Fruit fly (Drosophila melanogaster) whole organism, embryonic: Measurements from ENCODE around the gene CG32425.

Source experiments
- Abd-B ChIP-seq: fragments of 200-800 bp; sonication (Bioruptor generic); optimal IDR thresholded peaks from 2 replicates; lab custom pipeline; 2018; ENCODE audit warnings: missing biosample characterization, mild to moderate bottlenecking, missing genetic modification characterization, moderate library complexity
- Adf1 ChIP-seq: fragments of 200-800 bp; sonication (Bioruptor generic); IDR thresholded peaks from 2 replicates; pipeline ENCODE4 v1.3.6; 2022; ENCODE audit warnings: missing biosample characterization, missing genetic modification characterization
- Asciz ChIP-seq: fragments of 200-800 bp; sonication (Bioruptor generic); optimal IDR thresholded peaks from 2 replicates; lab custom pipeline; 2017; ENCODE audit warnings: missing biosample characterization, mild to moderate bottlenecking, missing genetic modification characterization, missing genetic modification reagents
- Blimp-1 ChIP-seq: fragments of 200-800 bp; sonication (Bioruptor generic); optimal IDR thresholded peaks from 3 replicates; lab custom pipeline; 2018; ENCODE audit warnings: missing biosample characterization, missing genetic modification characterization, mild to moderate bottlenecking, moderate library complexity, missing genetic modification reagents
- BtbVII ChIP-seq: fragments of 200-800 bp; sonication (Bioruptor generic); optimal IDR thresholded peaks from 3 replicates; lab custom pipeline; 2017; ENCODE audit warnings: missing biosample characterization, mild to moderate bottlenecking, missing genetic modification characterization
- CG10147 ChIP-seq: fragments of 200-800 bp; sonication (Bioruptor generic); optimal IDR thresholded peaks from 2 replicates; lab custom pipeline; 2019; ENCODE audit warnings: missing biosample characterization, mild to moderate bottlenecking, missing genetic modification characterization, moderate library complexity
- CG11085 ChIP-seq: fragments of 200-800 bp; sonication (Bioruptor generic); IDR thresholded peaks from 2 replicates; pipeline ENCODE4 v1.3.6; 2022; ENCODE audit warnings: missing biosample characterization, missing genetic modification characterization
- CG1529 ChIP-seq: fragments of 200-800 bp; sonication (Bioruptor generic); optimal IDR thresholded peaks from 3 replicates; lab custom pipeline; 2018; ENCODE audit warnings: missing biosample characterization, missing genetic modification characterization
- CG1647 ChIP-seq: fragments of 200-800 bp; sonication (Bioruptor generic); optimal IDR thresholded peaks from 3 replicates; lab custom pipeline; 2016; ENCODE audit warnings: missing biosample characterization, missing genetic modification characterization
- CG16779 ChIP-seq: fragments of 200-800 bp; sonication (Bioruptor generic); IDR thresholded peaks from 2 replicates; pipeline ENCODE4 v1.3.6; 2022; ENCODE audit warnings: missing biosample characterization, missing genetic modification characterization
- CG18011 ChIP-seq: fragments of 200-800 bp; sonication (Bioruptor generic); optimal IDR thresholded peaks from 2 replicates; lab custom pipeline; 2017; ENCODE audit warnings: missing biosample characterization, missing genetic modification characterization, mild to moderate bottlenecking, moderate library complexity, missing genotype
- CG2120 ChIP-seq: fragments of 200-800 bp; sonication (Bioruptor generic); optimal IDR thresholded peaks from 3 replicates; lab custom pipeline; 2016; ENCODE audit warnings: missing biosample characterization, missing genetic modification characterization
- CG2889 ChIP-seq: fragments of 200-800 bp; sonication (Bioruptor generic); IDR thresholded peaks from 3 replicates; pipeline ENCODE4 v1.3.6; 2022; ENCODE audit warnings: missing biosample characterization, missing genetic modification characterization
- CG31365 ChIP-seq: fragments of 200-800 bp; sonication (Bioruptor generic); optimal IDR thresholded peaks from 2 replicates; lab custom pipeline; 2018; ENCODE audit warnings: missing biosample characterization, mild to moderate bottlenecking, missing genetic modification characterization
- CG31388 ChIP-seq: fragments of 200-800 bp; sonication (Bioruptor generic); optimal IDR thresholded peaks from 2 replicates; lab custom pipeline; 2016; ENCODE audit warnings: missing biosample characterization, missing genetic modification characterization
- CG3163 ChIP-seq: fragments of 200-800 bp; sonication (Bioruptor generic); optimal IDR thresholded peaks from 3 replicates; lab custom pipeline; 2016; ENCODE audit warnings: missing biosample characterization, missing genetic modification characterization
- CG5180 ChIP-seq: fragments of 200-800 bp; sonication (Bioruptor generic); optimal IDR thresholded peaks from 3 replicates; lab custom pipeline; 2017; ENCODE audit warnings: missing biosample characterization, missing genetic modification characterization, mild to moderate bottlenecking, moderate library complexity, missing genetic modification reagents
- CG6791 ChIP-seq: fragments of 200-800 bp; sonication (Bioruptor generic); IDR thresholded peaks from 3 replicates; pipeline ENCODE4 v1.3.6; 2022; ENCODE audit warnings: missing biosample characterization, missing genetic modification characterization; ENCODE audit not compliant: partially characterized antibody
- CG7987 ChIP-seq: fragments of 200-800 bp; sonication (Bioruptor generic); optimal IDR thresholded peaks from 2 replicates; lab custom pipeline; 2018; ENCODE audit warnings: missing biosample characterization, mild to moderate bottlenecking, missing genetic modification characterization, moderate library complexity
- CG9609 ChIP-seq: fragments of 200-800 bp; sonication (Bioruptor generic); optimal IDR thresholded peaks from 3 replicates; lab custom pipeline; 2016; ENCODE audit warnings: missing biosample characterization, missing genetic modification characterization
- D19A ChIP-seq: fragments of 200-800 bp; optimal IDR thresholded peaks from 3 replicates; lab custom pipeline; 2019; ENCODE audit warnings: missing biosample characterization, mild to moderate bottlenecking, missing genetic modification characterization, moderate library complexity
- D19B ChIP-seq: fragments of 200-800 bp; sonication (Bioruptor generic); optimal IDR thresholded peaks from 2 replicates; lab custom pipeline; 2017; ENCODE audit warnings: missing biosample characterization, mild to moderate bottlenecking, missing genetic modification characterization
- Dbx ChIP-seq: fragments of 200-800 bp; sonication (Bioruptor generic); IDR thresholded peaks from 3 replicates; pipeline ENCODE4 v1.3.6; 2022; ENCODE audit warnings: missing biosample characterization, missing genetic modification characterization
- HmgZ ChIP-seq: fragments of 200-800 bp; sonication (Bioruptor generic); optimal IDR thresholded peaks from 2 replicates; lab custom pipeline; 2018; ENCODE audit warnings: missing biosample characterization, mild to moderate bottlenecking, missing genetic modification characterization
- Hr3 ChIP-seq: fragments of 200-800 bp; sonication (Bioruptor generic); optimal IDR thresholded peaks from 3 replicates; lab custom pipeline; 2016; ENCODE audit warnings: missing biosample characterization, missing genetic modification characterization
- Hr39 ChIP-seq: fragments of >200 bp; optimal IDR thresholded peaks from 2 replicates; lab custom pipeline; 2017
- Nf-YB ChIP-seq: fragments of 200-800 bp; sonication (Bioruptor generic); optimal IDR thresholded peaks from 3 replicates; lab custom pipeline; 2019; ENCODE audit warnings: missing biosample characterization, mild to moderate bottlenecking, missing genetic modification characterization, moderate library complexity
- Opbp ChIP-seq: fragments of 200-800 bp; sonication (Bioruptor generic); IDR thresholded peaks from 3 replicates; pipeline ENCODE4 v1.3.6; 2022; ENCODE audit warnings: missing biosample characterization, missing genetic modification characterization; ENCODE audit not compliant: partially characterized antibody
- Optix ChIP-seq: fragments of 200-800 bp; sonication (Bioruptor generic); IDR thresholded peaks from 3 replicates; pipeline ENCODE4 v1.3.6; 2022; ENCODE audit warnings: missing biosample characterization, missing genetic modification characterization
- Stat92E ChIP-seq, 3 experiments: fragments of >200 bp in 2 of 3; fragments of 200-800 bp in 1 of 3; sonication (Bioruptor generic) in 1 of 3; optimal IDR thresholded peaks; 2 replicates each; lab custom pipeline; 2017 to 2019; ENCODE audit warnings: missing biosample characterization in 3 of 3, missing genetic modification characterization in 3 of 3, mild to moderate bottlenecking in 1 of 3, moderate library complexity in 1 of 3
- bab2 ChIP-seq: fragments of 200-800 bp; sonication (Bioruptor generic); optimal IDR thresholded peaks from 2 replicates; lab custom pipeline; 2016; ENCODE audit warnings: missing biosample characterization, missing genetic modification characterization
- br ChIP-seq: fragments of >200 bp; optimal IDR thresholded peaks from 2 replicates; lab custom pipeline; 2017
- cad ChIP-seq: fragments of >200 bp; optimal IDR thresholded peaks from 2 replicates; lab custom pipeline; 2017; ENCODE audit warnings: missing biosample characterization, missing genetic modification characterization
- cwo ChIP-seq: fragments of 200-800 bp; sonication (Bioruptor generic); optimal IDR thresholded peaks from 3 replicates; lab custom pipeline; 2017; ENCODE audit warnings: missing biosample characterization, missing genetic modification characterization, mild to moderate bottlenecking, moderate library complexity, missing genetic modification reagents
- disco-r ChIP-seq: fragments of 200-800 bp; sonication (Bioruptor generic); optimal IDR thresholded peaks from 2 replicates; lab custom pipeline; 2016; ENCODE audit warnings: missing biosample characterization, missing genetic modification characterization
- dmrt99B ChIP-seq: fragments of 200-800 bp; sonication (Bioruptor generic); optimal IDR thresholded peaks from 2 replicates; lab custom pipeline; 2018; ENCODE audit warnings: missing biosample characterization, mild to moderate bottlenecking, missing genetic modification characterization, moderate library complexity
- ems ChIP-seq: fragments of 200-800 bp; sonication (Bioruptor generic); optimal IDR thresholded peaks from 3 replicates; lab custom pipeline; 2016; ENCODE audit warnings: missing biosample characterization, missing genetic modification characterization
- fd3F ChIP-seq: fragments of 200-800 bp; sonication (Bioruptor generic); optimal IDR thresholded peaks from 2 replicates; lab custom pipeline; 2018; ENCODE audit warnings: missing biosample characterization, mild to moderate bottlenecking, missing genetic modification characterization, moderate library complexity
- fd96Cb ChIP-seq: fragments of 200-800 bp; sonication (Bioruptor generic); optimal IDR thresholded peaks from 2 replicates; lab custom pipeline; 2018; ENCODE audit warnings: missing biosample characterization, mild to moderate bottlenecking, missing genetic modification characterization, moderate library complexity
- grau ChIP-seq: fragments of 200-800 bp; optimal IDR thresholded peaks from 3 replicates; lab custom pipeline; 2019; ENCODE audit warnings: missing biosample characterization, mild to moderate bottlenecking, missing genetic modification characterization, moderate library complexity
- grn ChIP-seq: fragments of 200-800 bp; sonication (Bioruptor generic); optimal IDR thresholded peaks from 3 replicates; lab custom pipeline; 2017; ENCODE audit warnings: missing biosample characterization, missing genetic modification characterization
- hth ChIP-seq: fragments of >200 bp; optimal IDR thresholded peaks from 2 replicates; lab custom pipeline; 2017; ENCODE audit warnings: inconsistent platforms
- kay ChIP-seq: fragments of 200-800 bp; sonication (Bioruptor generic); optimal IDR thresholded peaks from 2 replicates; lab custom pipeline; 2016; ENCODE audit warnings: missing biosample characterization, missing genetic modification characterization
- mld ChIP-seq: fragments of 200-800 bp; sonication (Bioruptor generic); IDR thresholded peaks from 3 replicates; pipeline ENCODE4 v1.3.6; 2022; ENCODE audit warnings: missing biosample characterization, missing genetic modification characterization; ENCODE audit not compliant: partially characterized antibody
- nom ChIP-seq: fragments of 200-800 bp; sonication (Bioruptor generic); optimal IDR thresholded peaks from 2 replicates; lab custom pipeline; 2017; ENCODE audit warnings: missing biosample characterization, missing genetic modification characterization, mild to moderate bottlenecking, moderate library complexity, missing genetic modification reagents
- pho ChIP-seq: fragments of 200-800 bp; sonication (Bioruptor generic); optimal IDR thresholded peaks from 2 replicates; lab custom pipeline; 2016; ENCODE audit warnings: missing biosample characterization, missing genetic modification characterization
- row ChIP-seq: fragments of 200-800 bp; sonication (Bioruptor generic); IDR thresholded peaks from 3 replicates; pipeline ENCODE4 v1.3.6; 2022; ENCODE audit warnings: missing biosample characterization, missing genetic modification characterization
- run ChIP-seq: fragments of 200-800 bp; sonication (Bioruptor generic); optimal IDR thresholded peaks from 3 replicates; lab custom pipeline; 2018; ENCODE audit warnings: missing biosample characterization, mild to moderate bottlenecking, missing genetic modification characterization
- stwl ChIP-seq: fragments of 200-800 bp; sonication (Bioruptor generic); optimal IDR thresholded peaks from 3 replicates; lab custom pipeline; 2018; ENCODE audit warnings: missing biosample characterization, mild to moderate bottlenecking, missing genetic modification characterization, moderate library complexity
- tio ChIP-seq: fragments of 200-800 bp; sonication (Bioruptor generic); optimal IDR thresholded peaks from 2 replicates; lab custom pipeline; 2017; ENCODE audit warnings: missing biosample characterization, missing genetic modification characterization, inconsistent platforms
- tup ChIP-seq: fragments of 200-800 bp; sonication (Bioruptor generic); optimal IDR thresholded peaks from 2 replicates; lab custom pipeline; 2016; ENCODE audit warnings: missing biosample characterization, mild to moderate bottlenecking, missing genetic modification characterization, moderate library complexity
- vvl ChIP-seq: fragments of 200-800 bp; sonication (Bioruptor generic); IDR thresholded peaks from 2 replicates; pipeline ENCODE4 v1.3.6; 2022; ENCODE audit warnings: missing biosample characterization, missing genetic modification characterization
- yki ChIP-seq: fragments of >200 bp; optimal IDR thresholded peaks from 3 replicates; lab custom pipeline; 2018

The CG32425 gene

dm6 chr3L:20494262-20494601 lies 2.9 kb upstream of the CG32425 start (continued):
- TF ChIP-seq CG9609 (GFP tag; lab: Kevin White, UChicago) = no peak
- TF ChIP-seq CG16779 = no peak
- no peak for TF ChIP-seq vvl
- no peak for TF ChIP-seq HmgZ (tag; lab: Kevin White, UChicago)
- TF ChIP-seq br (lab: Kevin White, UChicago) = no peak
- TF ChIP-seq CG18011 = no peak
- TF ChIP-seq Hr3 = no peak
- no peak for TF ChIP-seq cad
- peak; percentile 4 for TF ChIP-seq CG10147 (GFP tag; lab: Kevin White, UChicago)
- no peak for TF ChIP-seq Asciz (GFP tag; lab: Kevin White, UChicago)
- TF ChIP-seq kay (GFP tag; lab: Kevin White, UChicago) = no peak
- TF ChIP-seq Stat92E (GFP tag; optimal IDR thresholded peaks at IDR 0.05; lab: Kevin White, UChicago) = no peak
- no peak for TF ChIP-seq nom (GFP tag; lab: Kevin White, UChicago)
- no peak for TF ChIP-seq CG3163 (GFP tag; lab: Kevin White, UChicago)
- no peak for TF ChIP-seq Opbp
- TF ChIP-seq fd3F (GFP tag; lab: Kevin White, UChicago) = no peak
- TF ChIP-seq ems (GFP tag; lab: Kevin White, UChicago) = no peak
- TF ChIP-seq grau (tag; lab: Kevin White, UChicago) = peak; percentile 54
- TF ChIP-seq row (GFP tag; lab: Robert Waterston, UW) = peak; percentile 46
- no peak for TF ChIP-seq Hr39 (lab: Kevin White, UChicago)
- TF ChIP-seq D19B (GFP tag; lab: Kevin White, UChicago) = no peak
- TF ChIP-seq D19A = no peak
- no peak for TF ChIP-seq CG31388
- TF ChIP-seq tup = no peak
- TF ChIP-seq stwl = peak; percentile 12
- no peak for TF ChIP-seq Optix (GFP tag; lab: Robert Waterston, UW)
- TF ChIP-seq tio = peak; percentile 24
- no peak for TF ChIP-seq hth
- no peak for TF ChIP-seq CG1529
- no peak for TF ChIP-seq mld (GFP tag; lab: Robert Waterston, UW)
- TF ChIP-seq CG6791 (GFP tag; lab: Robert Waterston, UW) = no peak
- peak; percentile 4 for TF ChIP-seq Nf-YB (GFP tag; lab: Kevin White, UChicago)
- TF ChIP-seq run (tag; lab: Kevin White, UChicago) = no peak
- peak; percentile 54 for TF ChIP-seq dmrt99B (tag; lab: Kevin White, UChicago)
- TF ChIP-seq CG2889 = no peak
- no peak for TF ChIP-seq grn (GFP tag; lab: Kevin White, UChicago)
- no peak for TF ChIP-seq CG31365 (tag; lab: Kevin White, UChicago)
- TF ChIP-seq CG11085 (GFP tag; lab: Robert Waterston, UW) = peak; percentile 18; the same call in 1 of the 2 replicates
- no peak for TF ChIP-seq BtbVII (GFP tag; lab: Kevin White, UChicago)
- no peak for TF ChIP-seq yki
- no peak for TF ChIP-seq fd96Cb (tag; lab: Kevin White, UChicago)
- no peak for TF ChIP-seq CG5180 (GFP tag; lab: Kevin White, UChicago)
- TF ChIP-seq cwo (GFP tag; lab: Kevin White, UChicago) = no peak
- TF ChIP-seq bab2 (GFP tag; lab: Kevin White, UChicago) = no peak
- no peak for TF ChIP-seq Dbx
- TF ChIP-seq pho (GFP tag; lab: Kevin White, UChicago) = no peak
- TF ChIP-seq CG7987 (GFP tag; lab: Kevin White, UChicago) = no peak
- TF ChIP-seq Abd-B (GFP tag; lab: Kevin White, UChicago) = no peak
- no peak for TF ChIP-seq Adf1
- no peak for TF ChIP-seq Blimp-1 (GFP tag; lab: Kevin White, UChicago)
- TF ChIP-seq disco-r (GFP tag; lab: Kevin White, UChicago) = no peak
- no peak for TF ChIP-seq CG1647 (GFP tag; lab: Kevin White, UChicago)
- TF ChIP-seq CG2120 (GFP tag; lab: Kevin White, UChicago) = peak; percentile 36
